Worm (Caenorhabditis elegans) whole organism, L4 larva: ENCODE data around the gene K10C8.4.

ENCODE experiments used
- T20F7.1 ChIP-seq: fragments of 200-800 bp; sonication (Bioruptor generic); optimal IDR thresholded peaks from 2 replicates; lab custom pipeline; 2018; ENCODE audit warnings: mild to moderate bottlenecking, missing genetic modification characterization, missing compliant biosample characterization
- ces-1 ChIP-seq: fragments of 150-350 bp; sonication (generic microtip); optimal IDR thresholded peaks from 4 replicates; lab custom pipeline; 2014; ENCODE audit warnings: missing biosample characterization, missing genetic modification reagents, missing genetic modification characterization
- fkh-10 ChIP-seq: fragments of 150-350 bp; optimal IDR thresholded peaks from 2 replicates; lab custom pipeline; 2014; ENCODE audit warnings: missing biosample characterization, missing genetic modification reagents, missing genetic modification characterization

- TF ChIP-seq T20F7.1 (GFP tag; lab: Kevin White, UChicago): no peak
- TF ChIP-seq ces-1: no peak
- TF ChIP-seq fkh-10 (GFP tag; lab: Kevin White, UChicago): no peak
These were observed 48.9 kb downstream of the K10C8.4 start, which contains the start of gene C15C8.7 for ce11 chrV:12744979-12745378.
